Fruit fly (Drosophila melanogaster) whole organism, embryonic: ENCODE measurements around the gene CG7627.
A peak's percentile ranks its signal among the peaks of the same experiment; 100 is the strongest.

Experiments
- Abd-B ChIP-seq: fragments of 200-800 bp; sonication (Bioruptor generic); optimal IDR thresholded peaks from 2 replicates; lab custom pipeline; 2018; ENCODE audit warnings: missing biosample characterization, mild to moderate bottlenecking, missing genetic modification characterization, moderate library complexity
- CG1024 ChIP-seq: fragments of 200-800 bp; sonication (Bioruptor generic); IDR thresholded peaks from 2 replicates; pipeline ENCODE4 v1.3.6; 2022; ENCODE audit warnings: missing biosample characterization, missing genetic modification characterization
- CG10462 ChIP-seq: fragments of 200-800 bp; sonication (Bioruptor generic); optimal IDR thresholded peaks from 2 replicates; lab custom pipeline; 2016; ENCODE audit warnings: missing biosample characterization, missing genetic modification characterization
- CG11085 ChIP-seq: fragments of 200-800 bp; sonication (Bioruptor generic); IDR thresholded peaks from 2 replicates; pipeline ENCODE4 v1.3.6; 2022; ENCODE audit warnings: missing biosample characterization, missing genetic modification characterization
- CG11456 ChIP-seq: fragments of 200-800 bp; sonication (Bioruptor generic); IDR thresholded peaks from 3 replicates; pipeline ENCODE4 v1.3.6; 2022; ENCODE audit warnings: missing biosample characterization, missing genetic modification characterization
- CG11696 ChIP-seq: fragments of 200-800 bp; sonication (Bioruptor generic); IDR thresholded peaks from 2 replicates; pipeline ENCODE4 v1.3.6; 2022; ENCODE audit warnings: missing biosample characterization, missing genetic modification characterization
- CG12236 ChIP-seq: fragments of 200-800 bp; sonication (Bioruptor generic); optimal IDR thresholded peaks from 2 replicates; lab custom pipeline; 2016; ENCODE audit warnings: missing biosample characterization, missing genetic modification characterization
- CG13123 ChIP-seq: fragments of 200-800 bp; sonication (Bioruptor generic); optimal IDR thresholded peaks from 2 replicates; lab custom pipeline; 2016; ENCODE audit warnings: missing biosample characterization, missing genetic modification characterization
- CG13424 ChIP-seq: fragments of 200-800 bp; sonication (Bioruptor generic); optimal IDR thresholded peaks from 2 replicates; lab custom pipeline; 2019; ENCODE audit warnings: missing biosample characterization, mild to moderate bottlenecking, missing genetic modification characterization, moderate library complexity
- CG14965 ChIP-seq: fragments of 200-800 bp; sonication (Bioruptor generic); optimal IDR thresholded peaks from 2 replicates; lab custom pipeline; 2016; ENCODE audit warnings: missing biosample characterization, missing genetic modification characterization, borderline replicate concordance
- CG15696 ChIP-seq: fragments of 200-800 bp; sonication (Bioruptor generic); optimal IDR thresholded peaks from 2 replicates; lab custom pipeline; 2019; ENCODE audit warnings: missing biosample characterization, mild to moderate bottlenecking, missing genetic modification characterization, moderate library complexity
- CG1603 ChIP-seq: fragments of 200-800 bp; sonication (Bioruptor generic); optimal IDR thresholded peaks from 2 replicates; lab custom pipeline; 2019; ENCODE audit warnings: missing biosample characterization, mild to moderate bottlenecking, missing genetic modification characterization, moderate library complexity
- CG16779 ChIP-seq: fragments of 200-800 bp; sonication (Bioruptor generic); IDR thresholded peaks from 2 replicates; pipeline ENCODE4 v1.3.6; 2022; ENCODE audit warnings: missing biosample characterization, missing genetic modification characterization
- CG17359 ChIP-seq: fragments of 200-800 bp; sonication (Bioruptor generic); optimal IDR thresholded peaks from 3 replicates; lab custom pipeline; 2018; ENCODE audit warnings: missing biosample characterization, mild to moderate bottlenecking, missing genetic modification characterization, moderate library complexity
- CG30020 ChIP-seq: fragments of 200-800 bp; optimal IDR thresholded peaks from 2 replicates; lab custom pipeline; 2019; ENCODE audit warnings: missing biosample characterization, mild to moderate bottlenecking, missing genetic modification characterization, moderate library complexity
- CG31224 ChIP-seq: fragments of 200-800 bp; sonication (Bioruptor generic); IDR thresholded peaks from 2 replicates; pipeline ENCODE4 v1.3.6; 2022; ENCODE audit warnings: missing biosample characterization, missing genetic modification characterization
- CG3163 ChIP-seq: fragments of 200-800 bp; sonication (Bioruptor generic); optimal IDR thresholded peaks from 3 replicates; lab custom pipeline; 2016; ENCODE audit warnings: missing biosample characterization, missing genetic modification characterization
- CG32532 ChIP-seq: fragments of 200-800 bp; sonication (Bioruptor generic); IDR thresholded peaks from 2 replicates; pipeline ENCODE4 v1.3.6; 2022; ENCODE audit warnings: missing biosample characterization, missing genetic modification characterization
- CG43689 ChIP-seq: fragments of 200-800 bp; sonication (Bioruptor generic); IDR thresholded peaks from 2 replicates; pipeline ENCODE4 v1.3.6; 2022; ENCODE audit warnings: missing biosample characterization, missing genetic modification characterization
- CG4404 ChIP-seq: fragments of 200-800 bp; sonication (Bioruptor generic); IDR thresholded peaks from 2 replicates; pipeline ENCODE4 v1.3.6; 2022; ENCODE audit warnings: missing biosample characterization, missing genetic modification characterization
- CG4424 ChIP-seq: fragments of 200-800 bp; sonication (Bioruptor generic); optimal IDR thresholded peaks from 3 replicates; lab custom pipeline; 2016; ENCODE audit warnings: missing biosample characterization, missing genetic modification characterization
- CG6254 ChIP-seq: fragments of 200-800 bp; sonication (Bioruptor generic); optimal IDR thresholded peaks from 3 replicates; lab custom pipeline; 2017; ENCODE audit warnings: mild to moderate bottlenecking, missing biosample characterization, missing genetic modification reagents, missing genetic modification characterization
- CG7357 ChIP-seq: fragments of 200-800 bp; sonication (Bioruptor generic); IDR thresholded peaks from 3 replicates; pipeline ENCODE4 v1.3.6; 2022; ENCODE audit warnings: missing biosample characterization, missing genetic modification characterization
- CG7839 ChIP-seq: fragments of 200-800 bp; sonication (Bioruptor generic); optimal IDR thresholded peaks from 3 replicates; lab custom pipeline; 2018; ENCODE audit warnings: missing biosample characterization, mild to moderate bottlenecking, missing genetic modification characterization, moderate library complexity
- CG7987 ChIP-seq: fragments of 200-800 bp; sonication (Bioruptor generic); optimal IDR thresholded peaks from 2 replicates; lab custom pipeline; 2018; ENCODE audit warnings: missing biosample characterization, mild to moderate bottlenecking, missing genetic modification characterization, moderate library complexity
- CG8281 ChIP-seq: fragments of 200-800 bp; sonication (Bioruptor generic); optimal IDR thresholded peaks from 2 replicates; lab custom pipeline; 2018; ENCODE audit warnings: missing biosample characterization, mild to moderate bottlenecking, missing genetic modification characterization, moderate library complexity
- CG8290 ChIP-seq, 3 experiments: fragments of 200-800 bp; sonication (Bioruptor generic); optimal IDR thresholded peaks; 2 replicates each; lab custom pipeline; 2016 to 2019; ENCODE audit warnings: missing biosample characterization in 3 of 3, missing genetic modification characterization in 3 of 3, mild to moderate bottlenecking in 2 of 3, moderate library complexity in 1 of 3
- CG8478 ChIP-seq: fragments of >200 bp; optimal IDR thresholded peaks from 2 replicates; lab custom pipeline; 2018
- CG9215 ChIP-seq: fragments of 200-800 bp; sonication (Bioruptor generic); IDR thresholded peaks from 2 replicates; pipeline ENCODE4 v1.3.6; 2022; ENCODE audit warnings: missing biosample characterization, missing genetic modification characterization
- Dbx ChIP-seq: fragments of 200-800 bp; sonication (Bioruptor generic); IDR thresholded peaks from 3 replicates; pipeline ENCODE4 v1.3.6; 2022; ENCODE audit warnings: missing biosample characterization, missing genetic modification characterization
- Doc2 ChIP-seq: fragments of 200-800 bp; sonication (Bioruptor generic); IDR thresholded peaks from 2 replicates; pipeline ENCODE4 v1.3.6; 2022; ENCODE audit warnings: missing biosample characterization, missing genetic modification characterization
- Ets97D ChIP-seq: fragments of 200-800 bp; sonication (Bioruptor generic); optimal IDR thresholded peaks from 3 replicates; lab custom pipeline; 2016; ENCODE audit warnings: missing biosample characterization, missing genetic modification characterization
- Jarid2 ChIP-seq: fragments of 200-800 bp; sonication (Bioruptor generic); optimal IDR thresholded peaks from 3 replicates; lab custom pipeline; 2017; ENCODE audit warnings: mild to moderate bottlenecking, missing biosample characterization, missing genetic modification reagents, missing genetic modification characterization
- Lhr ChIP-seq: fragments of 200-800 bp; sonication (Bioruptor generic); optimal IDR thresholded peaks from 3 replicates; lab custom pipeline; 2017; ENCODE audit warnings: mild to moderate bottlenecking, missing biosample characterization, missing genetic modification reagents, missing genetic modification characterization
- MESR4 ChIP-seq: fragments of 200-800 bp; sonication (Bioruptor generic); optimal IDR thresholded peaks from 2 replicates; lab custom pipeline; 2018; ENCODE audit warnings: missing biosample characterization, mild to moderate bottlenecking, missing genetic modification characterization, moderate library complexity
- NK7.1 ChIP-seq: fragments of 200-800 bp; sonication (Bioruptor generic); optimal IDR thresholded peaks from 3 replicates; lab custom pipeline; 2016; ENCODE audit warnings: missing biosample characterization, missing genetic modification characterization
- Neu2 ChIP-seq: fragments of 200-800 bp; sonication (Bioruptor generic); optimal IDR thresholded peaks from 3 replicates; lab custom pipeline; 2016; ENCODE audit warnings: missing biosample characterization, missing genetic modification characterization, borderline replicate concordance
- Opbp ChIP-seq: fragments of 200-800 bp; sonication (Bioruptor generic); IDR thresholded peaks from 3 replicates; pipeline ENCODE4 v1.3.6; 2022; ENCODE audit warnings: missing biosample characterization, missing genetic modification characterization; ENCODE audit not compliant: partially characterized antibody
- Six4 ChIP-seq: fragments of 200-800 bp; sonication (Bioruptor generic); optimal IDR thresholded peaks from 2 replicates; lab custom pipeline; 2016; ENCODE audit warnings: missing biosample characterization, missing genetic modification characterization
- YL-1 ChIP-seq: fragments of 200-800 bp; sonication (Bioruptor generic); optimal IDR thresholded peaks from 3 replicates; lab custom pipeline; 2017; ENCODE audit warnings: missing biosample characterization, mild to moderate bottlenecking, missing genetic modification characterization
- aop ChIP-seq: fragments of 200-800 bp; sonication (Bioruptor generic); IDR thresholded peaks from 2 replicates; pipeline ENCODE4 v1.3.6; 2022; ENCODE audit warnings: missing biosample characterization, missing genetic modification characterization
- gsb ChIP-seq: fragments of 200-800 bp; sonication (Bioruptor generic); IDR thresholded peaks from 2 replicates; pipeline ENCODE4 v1.3.6; 2022; ENCODE audit warnings: missing biosample characterization, missing genetic modification characterization
- ind ChIP-seq: fragments of 200-800 bp; sonication (Bioruptor generic); optimal IDR thresholded peaks from 3 replicates; lab custom pipeline; 2016; ENCODE audit warnings: missing biosample characterization, missing genetic modification characterization
- klu ChIP-seq: fragments of 200-800 bp; sonication (Bioruptor generic); IDR thresholded peaks from 2 replicates; pipeline ENCODE4 v1.3.6; 2022; ENCODE audit warnings: missing biosample characterization, missing genetic modification characterization
- org-1 ChIP-seq: fragments of 200-800 bp; sonication (Bioruptor generic); optimal IDR thresholded peaks from 2 replicates; lab custom pipeline; 2017; ENCODE audit warnings: missing biosample characterization, missing genetic modification characterization
- peb ChIP-seq: fragments of 200-800 bp; sonication (Bioruptor generic); IDR thresholded peaks from 2 replicates; pipeline ENCODE4 v1.3.6; 2022; ENCODE audit warnings: missing biosample characterization, missing genetic modification characterization
- stc ChIP-seq: fragments of 200-800 bp; sonication (Bioruptor generic); IDR thresholded peaks from 2 replicates; pipeline ENCODE4 v1.3.6; 2022; ENCODE audit warnings: missing biosample characterization, missing genetic modification characterization
- tap ChIP-seq: fragments of 200-800 bp; optimal IDR thresholded peaks from 3 replicates; lab custom pipeline; 2019; ENCODE audit warnings: missing biosample characterization, mild to moderate bottlenecking, missing genetic modification characterization, moderate library complexity
- twi ChIP-seq: fragments of 200-800 bp; optimal IDR thresholded peaks from 2 replicates; lab custom pipeline; 2019; ENCODE audit warnings: missing biosample characterization, mild to moderate bottlenecking, missing genetic modification characterization, moderate library complexity
- wdn ChIP-seq: fragments of 200-800 bp; sonication (Bioruptor generic); IDR thresholded peaks from 2 replicates; pipeline ENCODE4 v1.3.6; 2022; ENCODE audit warnings: missing biosample characterization, missing genetic modification characterization

Gene CG7627

DNA sequence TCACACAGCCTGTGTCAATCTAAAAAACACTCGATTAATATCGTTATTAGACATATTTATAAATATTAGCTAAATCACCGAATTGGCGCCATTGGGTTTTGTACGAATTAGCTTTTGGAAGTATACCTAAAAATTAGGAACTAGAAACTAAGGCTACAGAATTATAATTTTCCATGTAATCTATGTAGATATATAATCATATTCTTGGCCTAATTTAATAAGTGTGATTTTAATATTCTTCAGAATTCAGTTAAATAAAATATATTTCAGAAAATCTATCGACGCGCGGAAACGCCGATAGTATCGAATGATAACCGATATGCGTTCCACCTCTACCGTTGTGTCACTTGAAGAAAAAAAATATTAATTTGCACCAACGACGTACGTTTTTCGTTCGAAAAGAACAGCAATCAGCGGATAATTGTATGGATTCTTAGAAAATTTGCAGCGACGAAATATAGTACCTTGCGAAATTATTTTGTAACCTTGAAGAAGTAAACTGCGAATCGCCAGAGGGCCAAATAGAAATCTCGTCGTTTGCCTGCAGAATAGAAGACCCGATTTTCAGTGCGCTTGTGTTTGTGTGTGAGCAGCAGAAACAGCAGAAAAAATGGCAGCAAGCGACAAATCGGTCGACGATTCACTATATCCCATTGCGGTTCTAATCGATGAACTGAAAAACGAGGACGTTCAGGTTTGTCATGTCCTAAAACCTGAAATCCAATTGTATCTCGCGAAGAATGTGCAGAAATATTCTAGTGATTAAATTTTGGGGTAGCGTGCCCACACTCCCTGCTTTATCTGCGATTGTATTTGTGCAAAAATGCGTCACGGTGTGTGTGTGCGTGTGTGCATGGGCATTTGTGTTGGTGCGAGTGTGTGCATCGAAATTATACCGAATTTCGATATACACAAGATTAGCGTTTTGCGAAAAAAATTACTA is 3.7 kb upstream of the CG7627 start, which contains the start of gene Pp2A-29B (continued):
- TF ChIP-seq CG8290 (GFP tag; optimal IDR thresholded peaks at IDR 0.05; lab: Kevin White, UChicago) = peak; percentile 13
- no peak for TF ChIP-seq CG8290 (tag; optimal IDR thresholded peaks at IDR 0.05; lab: Kevin White, UChicago)
- no peak for TF ChIP-seq wdn (GFP tag; lab: Robert Waterston, UW)
- peak; percentile 38 for TF ChIP-seq CG4424
- TF ChIP-seq CG3163 = no peak
- no peak for TF ChIP-seq ind (GFP tag; lab: Kevin White, UChicago)
- TF ChIP-seq CG13424 (tag; lab: Kevin White, UChicago) = no peak
- peak; percentile 25 for TF ChIP-seq CG7839 (tag; lab: Kevin White, UChicago)
- peak; percentile 96 for TF ChIP-seq Opbp (GFP tag; lab: Robert Waterston, UW)
- TF ChIP-seq aop = no peak
- no peak for TF ChIP-seq tap (tag; lab: Kevin White, UChicago)
- peak; percentile 44 for TF ChIP-seq Lhr (GFP tag; lab: Kevin White, UChicago)
- no peak for TF ChIP-seq Jarid2 (GFP tag; lab: Kevin White, UChicago)
- no peak for TF ChIP-seq CG7357 (GFP tag; lab: Robert Waterston, UW)
- TF ChIP-seq CG8478 (lab: Kevin White, UChicago) = peak; percentile 84
- no peak for TF ChIP-seq CG32532 (GFP tag; lab: Robert Waterston, UW)
- no peak for TF ChIP-seq org-1 (GFP tag; lab: Kevin White, UChicago)
- TF ChIP-seq CG30020 (tag; lab: Kevin White, UChicago) = peak; percentile 71
- TF ChIP-seq Abd-B = peak; percentile 46
- no peak for TF ChIP-seq gsb
- no peak for TF ChIP-seq CG4404
- TF ChIP-seq CG13123 (GFP tag; lab: Kevin White, UChicago) = no peak
- TF ChIP-seq CG9215 (GFP tag; lab: Robert Waterston, UW) = no peak
- TF ChIP-seq twi (tag; lab: Kevin White, UChicago) = peak; percentile 25
- TF ChIP-seq CG1603 (tag; lab: Kevin White, UChicago) = no peak
- peak; percentile 65 for TF ChIP-seq YL-1 (GFP tag; lab: Kevin White, UChicago)
- peak; percentile 45; the same call in 1 of the 2 replicates for TF ChIP-seq klu (GFP tag; lab: Robert Waterston, UW)
- no peak for TF ChIP-seq CG8281 (tag; lab: Kevin White, UChicago)
- TF ChIP-seq CG11085 (GFP tag; lab: Robert Waterston, UW) = no peak
- TF ChIP-seq MESR4 (GFP tag; lab: Kevin White, UChicago) = peak; percentile 87
- no peak for TF ChIP-seq CG43689 (GFP tag; lab: Robert Waterston, UW)
- no peak for TF ChIP-seq CG12236 (GFP tag; lab: Kevin White, UChicago)
- no peak for TF ChIP-seq CG1024 (GFP tag; lab: Robert Waterston, UW)
- TF ChIP-seq stc (GFP tag; lab: Robert Waterston, UW) = no peak
- peak; percentile 7 for TF ChIP-seq CG10462 (GFP tag; lab: Kevin White, UChicago)
- TF ChIP-seq CG11696 (GFP tag; lab: Robert Waterston, UW) = no peak
- no peak for TF ChIP-seq CG31224 (GFP tag; lab: Robert Waterston, UW)
- TF ChIP-seq CG17359 (tag; lab: Kevin White, UChicago) = peak; percentile 28
- TF ChIP-seq Dbx (GFP tag; lab: Robert Waterston, UW) = peak; percentile 69
- TF ChIP-seq Six4 (GFP tag; lab: Kevin White, UChicago) = no peak
- no peak for TF ChIP-seq peb (GFP tag; lab: Robert Waterston, UW)
- TF ChIP-seq CG16779 (GFP tag; lab: Robert Waterston, UW) = no peak
- TF ChIP-seq NK7.1 (GFP tag; lab: Kevin White, UChicago) = no peak
- no peak for TF ChIP-seq CG14965 (GFP tag; lab: Kevin White, UChicago)
- peak; percentile 35 for TF ChIP-seq CG15696 (tag; lab: Kevin White, UChicago)
- no peak for TF ChIP-seq CG6254 (GFP tag; lab: Kevin White, UChicago)
- TF ChIP-seq Neu2 = no peak
- TF ChIP-seq CG7987 = no peak
- peak; percentile 31 for TF ChIP-seq Ets97D (GFP tag; lab: Kevin White, UChicago)
- TF ChIP-seq CG11456 = no peak
- no peak for TF ChIP-seq Doc2
